Fruit fly (Drosophila melanogaster) whole organism: ENCODE measurements around the gene Trm1.

Source experiments
- CG8478 ChIP-seq: fragments of >200 bp; optimal IDR thresholded peaks from 2 replicates; lab custom pipeline; 2018; ENCODE audit warnings: inconsistent platforms
- EcR ChIP-seq, 2 experiments: fragments of >200 bp; optimal IDR thresholded peaks; 2 replicates each; lab custom pipeline; 2017; ENCODE audit warnings: missing biosample characterization in 2 of 2, missing genetic modification characterization in 2 of 2, missing genetic modification reagents in 2 of 2
- pan ChIP-seq: fragments of >200 bp; optimal IDR thresholded peaks from 2 replicates; lab custom pipeline; 2017
- psq ChIP-seq: fragments of >200 bp; optimal IDR thresholded peaks from 2 replicates; lab custom pipeline; 2017
- usp ChIP-seq: fragments of >200 bp; optimal IDR thresholded peaks from 2 replicates; lab custom pipeline; 2017; ENCODE audit warnings: missing biosample characterization, missing genetic modification characterization, mixed read lengths

DNA sequence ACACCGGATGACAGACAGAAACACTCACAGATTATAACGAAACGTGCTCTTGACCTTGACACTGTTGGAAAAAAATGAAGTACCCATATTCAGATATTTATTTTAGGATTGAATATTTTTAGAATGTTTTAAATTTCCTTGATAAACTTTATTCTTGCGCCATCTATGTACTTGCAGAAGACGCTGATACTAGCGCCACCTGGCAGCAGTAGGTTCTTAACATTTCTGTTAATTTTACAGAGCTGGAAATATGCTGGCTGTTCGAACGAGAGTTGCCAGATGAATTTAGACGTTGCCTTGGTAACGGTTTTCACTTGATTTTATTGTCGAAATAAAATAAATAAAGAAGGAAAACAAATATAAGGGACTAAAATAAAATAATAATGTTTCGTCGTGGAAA lies 3.3 kb upstream of the Trm1 start, which contains the start of gene Fam92:
- TF ChIP-seq usp (GFP tag; lab: Kevin White, UChicago) (no peak), psq (lab: Kevin White, UChicago) (no peak), CG8478 (lab: Kevin White, UChicago) (no peak), EcR (GFP tag; optimal IDR thresholded peaks at IDR 0.05; lab: Kevin White, UChicago) (no peak), pan (lab: Kevin White, UChicago) (no peak)
